Worm (Caenorhabditis elegans) whole organism, mixed stage, embryonic: ENCODE data around the gene ceh-21.

Experiments
- M03D4.4 ChIP-seq: sonication (generic microtip); optimal IDR thresholded peaks from 2 replicates; lab custom pipeline; 2017; ENCODE audit warnings: mild to moderate bottlenecking, missing genetic modification characterization, missing compliant biosample characterization
- bed-3 ChIP-seq: fragments of 200-800 bp; sonication (Bioruptor generic); optimal IDR thresholded peaks from 3 replicates; lab custom pipeline; 2018; ENCODE audit warnings: mild to moderate bottlenecking, missing genetic modification characterization, moderate library complexity, missing compliant biosample characterization
- blmp-1 ChIP-seq: fragments of 150-350 bp; optimal IDR thresholded peaks from 2 replicates; lab custom pipeline; 2014; ENCODE audit warnings: missing biosample characterization, missing genetic modification characterization
- ceh-39 ChIP-seq: fragments of 150-350 bp; optimal IDR thresholded peaks from 2 replicates; lab custom pipeline; 2014; ENCODE audit warnings: missing biosample characterization, missing genetic modification characterization
- ceh-43 ChIP-seq: fragments of 200-800 bp; sonication (Bioruptor generic); optimal IDR thresholded peaks from 2 replicates; lab custom pipeline; 2018; ENCODE audit warnings: mild to moderate bottlenecking, missing genetic modification characterization, moderate library complexity, missing compliant biosample characterization
- ceh-83 ChIP-seq: fragments of 200-800 bp; sonication (Bioruptor generic); optimal IDR thresholded peaks from 2 replicates; lab custom pipeline; 2018; ENCODE audit warnings: mild to moderate bottlenecking, missing genetic modification characterization, missing compliant biosample characterization
- cnd-1 ChIP-seq: fragments of 200-800 bp; sonication (Bioruptor generic); optimal IDR thresholded peaks from 2 replicates; lab custom pipeline; 2018; ENCODE audit warnings: mild to moderate bottlenecking, missing genetic modification characterization, missing compliant biosample characterization
- elt-1 ChIP-seq: sonication (generic microtip); optimal IDR thresholded peaks from 2 replicates; lab custom pipeline; 2017; ENCODE audit warnings: missing genetic modification characterization, mild to moderate bottlenecking, missing compliant biosample characterization, antibody characterized with exemption, moderate library complexity, borderline replicate concordance; ENCODE audit not compliant: insufficient read depth
- elt-3 ChIP-seq: fragments of 150-350 bp; optimal IDR thresholded peaks from 2 replicates; lab custom pipeline; 2014; ENCODE audit warnings: missing biosample characterization, missing genetic modification characterization
- ham-2 ChIP-seq: fragments of 200-800 bp; sonication (Bioruptor generic); optimal IDR thresholded peaks from 2 replicates; lab custom pipeline; 2018; ENCODE audit warnings: mild to moderate bottlenecking, missing genetic modification characterization, missing compliant biosample characterization
- lin-13 ChIP-seq: fragments of 150-350 bp; optimal IDR thresholded peaks from 2 replicates; lab custom pipeline; 2014; ENCODE audit warnings: missing biosample characterization, missing genetic modification characterization
- lin-32 ChIP-seq: fragments of 200-800 bp; sonication (Bioruptor generic); optimal IDR thresholded peaks from 2 replicates; lab custom pipeline; 2018; ENCODE audit warnings: mild to moderate bottlenecking, missing genetic modification characterization, missing compliant biosample characterization
- lsy-2 ChIP-seq: fragments of 150-350 bp; optimal IDR thresholded peaks from 2 replicates; lab custom pipeline; 2014; ENCODE audit warnings: missing biosample characterization, missing genetic modification characterization
- mab-5 ChIP-seq: fragments of 150-350 bp; optimal IDR thresholded peaks from 2 replicates; lab custom pipeline; 2014; ENCODE audit warnings: missing biosample characterization, missing genetic modification characterization
- mep-1 ChIP-seq: fragments of 150-350 bp; optimal IDR thresholded peaks from 2 replicates; lab custom pipeline; 2017; ENCODE audit warnings: missing biosample characterization, missing genetic modification reagents, missing genetic modification characterization, inconsistent platforms
- mls-2 ChIP-seq: sonication (generic microtip); optimal IDR thresholded peaks from 2 replicates; lab custom pipeline; 2016; ENCODE audit warnings: mild to moderate bottlenecking, missing genetic modification characterization, moderate library complexity, missing compliant biosample characterization
- nhr-12 ChIP-seq: fragments of 150-350 bp; optimal IDR thresholded peaks from 2 replicates; lab custom pipeline; 2014; ENCODE audit warnings: missing biosample characterization, missing genetic modification characterization
- nhr-2 ChIP-seq: fragments of 150-350 bp; optimal IDR thresholded peaks from 2 replicates; lab custom pipeline; 2014; ENCODE audit warnings: missing biosample characterization, missing genetic modification characterization
- nhr-237 ChIP-seq: fragments of 150-350 bp; optimal IDR thresholded peaks from 2 replicates; lab custom pipeline; 2014; ENCODE audit warnings: missing biosample characterization, missing genetic modification characterization
- nhr-28 ChIP-seq: fragments of 150-350 bp; optimal IDR thresholded peaks from 2 replicates; lab custom pipeline; 2014; ENCODE audit warnings: missing biosample characterization, missing genetic modification characterization
- nhr-76 ChIP-seq: sonication (generic microtip); optimal IDR thresholded peaks from 2 replicates; lab custom pipeline; 2017; ENCODE audit warnings: missing biosample characterization, missing genetic modification characterization
- pha-4 ChIP-seq: fragments of 150-350 bp; optimal IDR thresholded peaks from 2 replicates; lab custom pipeline; 2018; ENCODE audit warnings: missing biosample characterization, missing genetic modification reagents, missing genetic modification characterization
- snpc-4 ChIP-seq: fragments of 150-350 bp; optimal IDR thresholded peaks from 2 replicates; lab custom pipeline; 2014; ENCODE audit warnings: missing biosample characterization, missing genetic modification characterization
- sptf-1 ChIP-seq: sonication (generic microtip); optimal IDR thresholded peaks from 2 replicates; lab custom pipeline; 2017; ENCODE audit warnings: mild to moderate bottlenecking, missing genetic modification characterization, moderate library complexity, missing compliant biosample characterization
- tbx-8 ChIP-seq: fragments of 200-800 bp; sonication (Bioruptor generic); optimal IDR thresholded peaks from 2 replicates; lab custom pipeline; 2018; ENCODE audit warnings: mild to moderate bottlenecking, missing genetic modification characterization, moderate library complexity, missing compliant biosample characterization
- unc-120 ChIP-seq: sonication (generic microtip); optimal IDR thresholded peaks from 2 replicates; lab custom pipeline; 2017; ENCODE audit warnings: missing genetic modification characterization, missing compliant biosample characterization; ENCODE audit not compliant: poor library complexity, severe bottlenecking
- unc-39 ChIP-seq: fragments of 150-350 bp; optimal IDR thresholded peaks from 2 replicates; lab custom pipeline; 2014; ENCODE audit warnings: missing biosample characterization, missing genetic modification characterization
- zip-8 ChIP-seq: fragments of 150-350 bp; optimal IDR thresholded peaks from 2 replicates; lab custom pipeline; 2014; ENCODE audit warnings: missing biosample characterization, missing genetic modification characterization

Gene ceh-21

ce11 chrX:1837703-1838102, 14.8 kb downstream of the ceh-21 start (continued):
- TF ChIP-seq snpc-4 (tag; lab: Kevin White, UChicago) (no peak), M03D4.4 (peak; percentile 77), ceh-43 (peak; percentile 65), mep-1 (no peak), ceh-39 (tag; lab: Kevin White, UChicago) (no peak), nhr-76 (no peak), nhr-237 (tag; lab: Kevin White, UChicago) (no peak), sptf-1 (peak; percentile 86)

ce11 chrX:1830475-1830874, 22.1 kb downstream of the ceh-21 start:
- TF ChIP-seq ceh-43: no peak
- TF ChIP-seq cnd-1: no peak
- TF ChIP-seq mep-1: no peak
- TF ChIP-seq tbx-8 (GFP tag; lab: Kevin White, UChicago): no peak
- TF ChIP-seq unc-39: no peak
- no peak for TF ChIP-seq blmp-1 (tag; lab: Kevin White, UChicago)
- no peak for TF ChIP-seq nhr-237 (tag; lab: Kevin White, UChicago)
- no peak for TF ChIP-seq ceh-39 (tag; lab: Kevin White, UChicago)
- TF ChIP-seq lsy-2 (tag; lab: Kevin White, UChicago): no peak
- no peak for TF ChIP-seq unc-120 (tag; lab: Kevin White, UChicago)
- TF ChIP-seq snpc-4 (tag; lab: Kevin White, UChicago): no peak
- no peak for TF ChIP-seq mab-5 (tag; lab: Kevin White, UChicago)
- no peak for TF ChIP-seq nhr-28

- TF ChIP-seq ceh-39 (tag; lab: Kevin White, UChicago) (no peak), lin-32 (GFP tag; lab: Kevin White, UChicago) (no peak), lin-13 (tag; lab: Kevin White, UChicago) (no peak), pha-4 (tag; lab: Kevin White, UChicago) (no peak), ham-2 (no peak), nhr-12 (no peak), tbx-8 (GFP tag; lab: Kevin White, UChicago) (no peak), cnd-1 (no peak), ceh-43 (no peak), mab-5 (tag; lab: Kevin White, UChicago) (no peak), unc-39 (no peak), unc-120 (tag; lab: Kevin White, UChicago) (no peak), M03D4.4 (no peak), mls-2 (tag; lab: Kevin White, UChicago) (no peak), blmp-1 (tag; lab: Kevin White, UChicago) (no peak), elt-1 (tag; lab: Kevin White, UChicago) (no peak)
These were observed 22.6 kb downstream of the ceh-21 start, which contains the start of gene C14E2.6 for ce11 chrX:1829937-1830336. C14E2.6 (minus strand) TSS chrX:1830037.

ce11 chrX:1826166-1826565, 26.4 kb downstream of the ceh-21 start, which contains the start of gene C14E2.1:
C14E2.1 (plus strand) TSS chrX:1826466.
- TF ChIP-seq zip-8 (tag; lab: Kevin White, UChicago): no peak
- no peak for TF ChIP-seq nhr-2 (tag; lab: Kevin White, UChicago)
- TF ChIP-seq blmp-1 (tag; lab: Kevin White, UChicago): no peak
- no peak for TF ChIP-seq elt-3 (tag; lab: Kevin White, UChicago)
- TF ChIP-seq unc-120 (tag; lab: Kevin White, UChicago): no peak

- TF ChIP-seq sptf-1 (no peak), ceh-43 (no peak), nhr-28 (no peak), bed-3 (GFP tag; lab: Kevin White, UChicago) (no peak), ceh-83 (GFP tag; lab: Kevin White, UChicago) (no peak), mep-1 (no peak)
These were observed 27.2 kb downstream of the ceh-21 start, which contains the start of gene C14E2.5 for ce11 chrX:1825290-1825832. C14E2.5 (minus strand) TSS chrX:1825340.

- TF ChIP-seq nhr-237 (tag; lab: Kevin White, UChicago) (no peak), nhr-2 (tag; lab: Kevin White, UChicago) (no peak)
- TF ChIP-seq, all 35 proteins: peak for 0
These were observed 31.3 kb downstream of the ceh-21 start, which contains the start of gene C14E2.4 for ce11 chrX:1821235-1821634. C14E2.4 (minus strand) TSS chrX:1821335.
